Worm (Caenorhabditis elegans) whole organism, late embryonic: ENCODE results near the gene msp-81.

Experiments
- C08G9.2 ChIP-seq: sonication (generic microtip); optimal IDR thresholded peaks from 2 replicates; lab custom pipeline; 2016; ENCODE audit warnings: mild to moderate bottlenecking, missing genetic modification characterization, moderate library complexity, missing compliant biosample characterization
- F13H6.1 ChIP-seq: sonication (generic microtip); optimal IDR thresholded peaks from 2 replicates; lab custom pipeline; 2016; ENCODE audit warnings: missing genetic modification characterization, missing compliant biosample characterization
- ceh-30 ChIP-seq: fragments of 150-350 bp; optimal IDR thresholded peaks from 2 replicates; lab custom pipeline; 2014; ENCODE audit warnings: missing biosample characterization, missing genetic modification characterization
- ceh-31 ChIP-seq: sonication (generic microtip); optimal IDR thresholded peaks from 2 replicates; lab custom pipeline; 2016; ENCODE audit warnings: missing genetic modification characterization, missing compliant biosample characterization
- ceh-34 ChIP-seq: sonication (generic microtip); optimal IDR thresholded peaks from 2 replicates; lab custom pipeline; 2016; ENCODE audit warnings: mild to moderate bottlenecking, missing genetic modification characterization, missing compliant biosample characterization
- ceh-9 ChIP-seq: sonication (generic microtip); optimal IDR thresholded peaks from 2 replicates; lab custom pipeline; 2016; ENCODE audit warnings: mild to moderate bottlenecking, missing genetic modification characterization, inconsistent platforms, missing compliant biosample characterization
- dmd-4 ChIP-seq: sonication (generic microtip); optimal IDR thresholded peaks from 2 replicates; lab custom pipeline; 2016; ENCODE audit warnings: borderline replicate concordance, missing genetic modification characterization, missing compliant biosample characterization
- nfya-1 ChIP-seq: sonication (generic microtip); optimal IDR thresholded peaks from 2 replicates; lab custom pipeline; 2017; ENCODE audit warnings: missing genetic modification characterization, mild to moderate bottlenecking, missing compliant biosample characterization, antibody characterized with exemption, moderate library complexity
- nhr-11 ChIP-seq: fragments of 150-350 bp; optimal IDR thresholded peaks from 2 replicates; lab custom pipeline; 2014; ENCODE audit warnings: missing biosample characterization, missing genetic modification characterization
- nhr-232 ChIP-seq: sonication (generic microtip); optimal IDR thresholded peaks from 2 replicates; lab custom pipeline; 2016; ENCODE audit warnings: missing genetic modification characterization, missing compliant biosample characterization
- zip-5 ChIP-seq: sonication (generic microtip); optimal IDR thresholded peaks from 2 replicates; lab custom pipeline; 2016; ENCODE audit warnings: missing genetic modification characterization, missing compliant biosample characterization

- TF ChIP-seq ceh-9 (tag; lab: Kevin White, UChicago), result no peak
- TF ChIP-seq zip-5, result no peak
- TF ChIP-seq ceh-31, result no peak
- no peak for TF ChIP-seq nhr-232 (tag; lab: Kevin White, UChicago)
- TF ChIP-seq C08G9.2 (tag; lab: Kevin White, UChicago), result no peak
- TF ChIP-seq nhr-11, result no peak
- TF ChIP-seq F13H6.1 (tag; lab: Kevin White, UChicago), result no peak
- no peak for TF ChIP-seq dmd-4 (tag; lab: Kevin White, UChicago)
- TF ChIP-seq nfya-1 (tag; lab: Kevin White, UChicago), result no peak
- no peak for TF ChIP-seq ceh-30 (tag; lab: Kevin White, UChicago)
- TF ChIP-seq ceh-34, result no peak
Observed at ce11 chrIV:9842071-9842470, 5.9 kb upstream of the msp-81 start, which contains the start of gene K07F5.17.
